Fruit fly (Drosophila melanogaster) whole organism, prepupa: ENCODE measurements around the gene CG11892.

Experiments
- CG8632 ChIP-seq: fragments of 200-800 bp; sonication (Bioruptor generic); optimal IDR thresholded peaks from 3 replicates; lab custom pipeline; 2016; ENCODE audit warnings: missing biosample characterization, missing genetic modification characterization
- Lpt ChIP-seq: fragments of 200-800 bp; sonication (Bioruptor generic); optimal IDR thresholded peaks from 3 replicates; lab custom pipeline; 2016; ENCODE audit warnings: missing biosample characterization, missing genetic modification characterization

dm6 chr3R:25300575-25300974, 19.2 kb downstream of the CG11892 start, which contains the start of gene CG13659:
- no peak for TF ChIP-seq Lpt (GFP tag; lab: Kevin White, UChicago)
- no peak for TF ChIP-seq CG8632 (GFP tag; lab: Kevin White, UChicago)
